Worm (Caenorhabditis elegans) whole organism, L2 larva: ENCODE data around the gene pgl-2.

Experiments
- F13H6.1 ChIP-seq: sonication (generic microtip); optimal IDR thresholded peaks from 2 replicates; lab custom pipeline; 2016; ENCODE audit warnings: missing genetic modification characterization, missing compliant biosample characterization
- alr-1 ChIP-seq: fragments of 150-350 bp; optimal IDR thresholded peaks from 2 replicates; lab custom pipeline; 2014; ENCODE audit warnings: missing biosample characterization, missing genetic modification characterization
- aly-2 ChIP-seq: fragments of 150-350 bp; optimal IDR thresholded peaks from 2 replicates; lab custom pipeline; 2014; ENCODE audit warnings: missing biosample characterization, missing genetic modification characterization
- ama-1 ChIP-seq: fragments of 150-350 bp; optimal IDR thresholded peaks from 2 replicates; lab custom pipeline; 2018; ENCODE audit warnings: inconsistent platforms
- dmd-4 ChIP-seq: sonication (generic microtip); optimal IDR thresholded peaks from 2 replicates; lab custom pipeline; 2017; ENCODE audit warnings: missing biosample characterization, missing genetic modification characterization
- elt-3 ChIP-seq: sonication (generic microtip); optimal IDR thresholded peaks from 2 replicates; lab custom pipeline; 2017; ENCODE audit warnings: missing biosample characterization, missing genetic modification characterization
- mab-5 ChIP-seq: fragments of 150-350 bp; optimal IDR thresholded peaks from 2 replicates; lab custom pipeline; 2014; ENCODE audit warnings: missing biosample characterization, missing genetic modification characterization
- mbf-1 ChIP-seq: sonication (generic microtip); optimal IDR thresholded peaks from 2 replicates; lab custom pipeline; 2017; ENCODE audit warnings: missing biosample characterization, missing genetic modification characterization
- mdl-1 ChIP-seq, 2 experiments: fragments of 150-350 bp in 1 of 2; sonication (generic microtip) in 1 of 2; optimal IDR thresholded peaks; 2 replicates each; lab custom pipeline; 2017; ENCODE audit warnings: missing biosample characterization in 2 of 2, missing genetic modification characterization in 2 of 2
- nhr-10 ChIP-seq: sonication (generic microtip); optimal IDR thresholded peaks from 2 replicates; lab custom pipeline; 2017; ENCODE audit warnings: missing biosample characterization, missing genetic modification characterization
- nhr-237 ChIP-seq: fragments of 150-350 bp; optimal IDR thresholded peaks from 2 replicates; lab custom pipeline; 2014; ENCODE audit warnings: missing biosample characterization, missing genetic modification characterization
- sem-4 ChIP-seq: fragments of 150-350 bp; optimal IDR thresholded peaks from 2 replicates; lab custom pipeline; 2014; ENCODE audit warnings: missing biosample characterization, missing genetic modification reagents, missing genetic modification characterization
- unc-55 ChIP-seq: fragments of 150-350 bp; sonication (generic microtip); optimal IDR thresholded peaks from 3 replicates; lab custom pipeline; 2014; ENCODE audit warnings: missing biosample characterization, missing genetic modification reagents, missing genetic modification characterization

- TF ChIP-seq mbf-1 (tag; lab: Kevin White, UChicago) = no peak
- no peak for TF ChIP-seq sem-4 (tag; lab: Kevin White, UChicago)
- no peak for TF ChIP-seq nhr-237 (tag; lab: Kevin White, UChicago)
- TF ChIP-seq elt-3 (tag; lab: Kevin White, UChicago) = no peak
- TF ChIP-seq nhr-10 (tag; lab: Kevin White, UChicago) = no peak
- no peak for TF ChIP-seq unc-55 (GFP tag; lab: Kevin White, UChicago)
- no peak for TF ChIP-seq F13H6.1 (tag; lab: Kevin White, UChicago)
- TF ChIP-seq alr-1 (tag; lab: Kevin White, UChicago) = no peak
- TF ChIP-seq dmd-4 (tag; lab: Kevin White, UChicago) = no peak
- TF ChIP-seq mdl-1 (tag; optimal IDR thresholded peaks at IDR 0.05; lab: Kevin White, UChicago) = no peak
- no peak for TF ChIP-seq mab-5 (tag; lab: Kevin White, UChicago)
- TF ChIP-seq aly-2 = no peak
- no peak for TF ChIP-seq ama-1 (lab: Kevin White, UChicago)
Measured at ce11 chrIII:8622435-8622834, 52.8 kb downstream of the pgl-2 start, which contains the start of gene ceh-16.
